Worm (Caenorhabditis elegans) whole organism, L4/young adult: ENCODE data around the gene srg-13.

Experiments used
- W03F9.2 ChIP-seq: fragments of 150-350 bp; optimal IDR thresholded peaks from 2 replicates; lab custom pipeline; 2014; ENCODE audit warnings: missing biosample characterization, missing genetic modification characterization
- dao-5 ChIP-seq: sonication (generic microtip); optimal IDR thresholded peaks from 2 replicates; lab custom pipeline; 2016; ENCODE audit warnings: missing genotype, missing genetic modification characterization, moderate library complexity, missing compliant biosample characterization
- him-1 ChIP-seq: sonication (generic microtip); optimal IDR thresholded peaks from 2 replicates; lab custom pipeline; 2016; ENCODE audit warnings: missing genotype, missing genetic modification reagents, missing genetic modification characterization, missing compliant biosample characterization

DNA sequence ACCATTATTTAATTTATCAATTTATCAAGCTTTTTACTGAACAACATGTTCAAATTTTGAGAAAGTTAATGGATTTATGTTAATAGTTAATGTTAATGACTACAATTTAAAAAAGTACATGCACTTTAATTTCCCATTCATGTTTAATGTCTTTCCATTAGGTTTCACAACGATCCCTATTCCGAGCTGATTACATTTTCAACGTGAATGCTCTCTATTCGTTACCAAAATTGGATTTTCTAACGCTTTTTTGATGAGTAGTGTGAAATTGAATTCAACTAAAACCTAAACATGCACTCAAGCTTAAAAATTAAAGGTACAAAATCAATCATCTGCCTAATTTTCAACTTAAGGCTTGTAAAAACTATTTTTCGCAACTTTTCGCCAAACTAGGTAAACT is 14.7 kb upstream of the srg-13 start:
- no peak for TF ChIP-seq him-1
- no peak for TF ChIP-seq dao-5 (tag; lab: Kevin White, UChicago)
- no peak for TF ChIP-seq W03F9.2 (tag; lab: Kevin White, UChicago)
